Worm (Caenorhabditis elegans) whole organism, L4 larva: ENCODE data around the gene ZK512.2.

Source experiments
- aly-2 ChIP-seq: sonication (generic microtip); optimal IDR thresholded peaks from 2 replicates; lab custom pipeline; 2018; ENCODE audit warnings: missing biosample characterization, missing genetic modification characterization
- ama-1 ChIP-seq: fragments of 150-350 bp; optimal IDR thresholded peaks from 2 replicates; lab custom pipeline; 2014; ENCODE audit warnings: inconsistent platforms, mixed read lengths
- attf-4 ChIP-seq: sonication (generic microtip); optimal IDR thresholded peaks from 3 replicates; lab custom pipeline; 2017; ENCODE audit warnings: missing biosample characterization, missing genetic modification characterization
- ceh-20 ChIP-seq: fragments of 200-800 bp; sonication (Bioruptor generic); IDR thresholded peaks from 2 replicates; pipeline ENCODE4 v1.3.6; 2022; ENCODE audit warnings: missing genetic modification reagents, missing genetic modification characterization, missing compliant biosample characterization
- dmd-6 ChIP-seq: fragments of 200-800 bp; sonication (Bioruptor generic); IDR thresholded peaks from 2 replicates; pipeline ENCODE4 v1.3.6; 2022; ENCODE audit warnings: missing genetic modification reagents, missing genetic modification characterization, missing compliant biosample characterization
- lin-13 ChIP-seq: fragments of 150-350 bp; optimal IDR thresholded peaks from 2 replicates; lab custom pipeline; 2014; ENCODE audit warnings: missing biosample characterization, missing genetic modification reagents, missing genetic modification characterization
- lin-39 ChIP-seq: fragments of 150-350 bp; optimal IDR thresholded peaks from 2 replicates; lab custom pipeline; 2014; ENCODE audit warnings: missing biosample characterization, missing genetic modification reagents, missing genetic modification characterization
- nhr-10 ChIP-seq: fragments of 150-350 bp; optimal IDR thresholded peaks from 2 replicates; lab custom pipeline; 2014; ENCODE audit warnings: missing biosample characterization, missing genetic modification characterization
- nhr-102 ChIP-seq: sonication (generic microtip); optimal IDR thresholded peaks from 2 replicates; lab custom pipeline; 2016; ENCODE audit warnings: mild to moderate bottlenecking, missing genetic modification characterization, moderate library complexity, missing compliant biosample characterization
- nhr-76 ChIP-seq: fragments of 150-350 bp; optimal IDR thresholded peaks from 2 replicates; lab custom pipeline; 2014; ENCODE audit warnings: missing biosample characterization, missing genetic modification characterization
- nhr-77 ChIP-seq: fragments of 150-350 bp; optimal IDR thresholded peaks from 2 replicates; lab custom pipeline; 2014; ENCODE audit warnings: missing biosample characterization, missing genetic modification characterization
- pqm-1 ChIP-seq: sonication (generic microtip); optimal IDR thresholded peaks from 2 replicates; lab custom pipeline; 2017; ENCODE audit warnings: missing biosample characterization, missing genetic modification characterization
- unc-130 ChIP-seq: sonication (generic microtip); optimal IDR thresholded peaks from 2 replicates; lab custom pipeline; 2016; ENCODE audit warnings: missing genetic modification reagents, missing genetic modification characterization, missing compliant biosample characterization

DNA sequence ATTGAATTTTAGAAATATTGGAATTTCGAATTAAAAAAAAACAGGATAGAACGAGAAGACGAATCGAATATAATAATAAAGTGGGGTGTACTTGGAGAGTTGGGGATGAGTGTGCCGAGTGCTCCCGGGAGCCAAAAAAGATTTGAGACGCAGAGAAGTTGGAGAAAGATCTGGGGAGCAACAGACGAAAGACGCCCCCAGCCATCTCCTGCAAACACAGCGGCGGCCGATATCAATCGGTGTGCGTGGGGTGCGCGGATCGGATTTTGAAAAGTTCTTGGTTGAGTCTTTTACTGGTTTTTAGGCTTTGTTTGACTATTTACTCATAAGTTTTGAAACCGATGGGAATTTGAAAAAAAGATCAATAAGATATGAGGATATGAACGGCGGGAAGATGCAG is 9.2 kb upstream of the ZK512.2 start, which contains the start of gene nhl-1:
- no peak for TF ChIP-seq lin-39
- TF ChIP-seq dmd-6 (GFP tag; lab: Robert Waterston, UW): no peak
- no peak for TF ChIP-seq lin-13
- TF ChIP-seq attf-4 (tag; lab: Kevin White, UChicago): no peak
- TF ChIP-seq nhr-102 (tag; lab: Kevin White, UChicago): no peak
- no peak for TF ChIP-seq nhr-77
- TF ChIP-seq nhr-76 (tag; lab: Kevin White, UChicago): no peak
- TF ChIP-seq nhr-10 (tag; lab: Kevin White, UChicago): no peak
- TF ChIP-seq ceh-20 (GFP tag; lab: Robert Waterston, UW): no peak
- TF ChIP-seq ama-1: no peak
- TF ChIP-seq unc-130 (GFP tag; lab: Kevin White, UChicago): no peak
- no peak for TF ChIP-seq aly-2 (tag; lab: Kevin White, UChicago)
- TF ChIP-seq pqm-1: no peak
